Fruit fly (Drosophila melanogaster): ENCODE measurements around the gene CG6763.

Gene CG6763

DNA sequence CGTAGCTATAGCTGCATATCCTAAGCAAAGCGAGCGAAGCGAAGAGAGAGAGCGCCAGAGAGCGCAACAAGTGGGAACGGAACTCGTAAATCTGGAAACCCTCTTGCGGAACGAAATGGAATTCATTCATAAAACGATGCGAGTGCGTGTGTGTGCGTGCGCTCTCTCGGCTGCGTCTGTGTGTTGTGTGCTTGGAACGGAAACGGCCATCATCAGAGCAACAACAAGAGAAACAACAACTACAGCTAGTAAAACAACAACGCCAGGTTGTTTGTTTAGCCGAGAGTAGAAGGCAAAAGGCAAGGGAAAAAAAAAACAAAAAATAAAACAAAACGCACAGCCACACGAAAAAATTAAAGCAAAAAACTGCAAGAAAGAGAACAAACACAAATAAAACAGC is 30.5 kb downstream of the CG6763 start (continued):
- TF ChIP-seq Hr78 (GFP tag; optimal IDR thresholded peaks at IDR 0.05): no peak
- no peak for TF ChIP-seq hth (optimal IDR thresholded peaks at IDR 0.05)
- TF ChIP-seq CG5245 (GFP tag; optimal IDR thresholded peaks at IDR 0.05): no peak
- TF ChIP-seq Xbp1 (GFP tag; optimal IDR thresholded peaks at IDR 0.05): no peak
- TF ChIP-seq CG6175 (GFP tag; IDR thresholded peaks at IDR 0.05): no peak
- peak; percentile 22 for TF ChIP-seq B-H2 (GFP tag; optimal IDR thresholded peaks at IDR 0.05)
- TF ChIP-seq CG3838 (GFP tag; optimal IDR thresholded peaks at IDR 0.05): no peak
- peak; percentile 57 for TF ChIP-seq ftz-f1 (GFP tag; optimal IDR thresholded peaks at IDR 0.05)
- no peak for TF ChIP-seq jumu (GFP tag; optimal IDR thresholded peaks at IDR 0.05)
- no peak for TF ChIP-seq CG9876 (GFP tag; optimal IDR thresholded peaks at IDR 0.05)
- no peak for TF ChIP-seq CG9215 (GFP tag; IDR thresholded peaks at IDR 0.05)
- peak; percentile 47 for TF ChIP-seq CG33557 (GFP tag; optimal IDR thresholded peaks at IDR 0.05)
- no peak for TF ChIP-seq CG1602 (GFP tag; optimal IDR thresholded peaks at IDR 0.05)
- no peak for TF ChIP-seq chn (GFP tag; optimal IDR thresholded peaks at IDR 0.05)
- peak; percentile 73 for TF ChIP-seq Drgx (GFP tag; IDR thresholded peaks at IDR 0.05)
- no peak for TF ChIP-seq nerfin-2 (GFP tag; IDR thresholded peaks at IDR 0.05; ENCODE audit: partially characterized antibody)
- 0 out of 2 replicates have a peak, but pooled peaks have one; percentile 16 for TF ChIP-seq E2f2 (GFP tag; IDR thresholded peaks at IDR 0.05)
- TF ChIP-seq NC2α (GFP tag; optimal IDR thresholded peaks at IDR 0.05): peak; percentile 71
- TF ChIP-seq ham (GFP tag; IDR thresholded peaks at IDR 0.05): no peak
- TF ChIP-seq da (GFP tag; optimal IDR thresholded peaks at IDR 0.05): peak; percentile 4
- TF ChIP-seq zen (tag; optimal IDR thresholded peaks at IDR 0.05): no peak
- no peak for TF ChIP-seq H15 (GFP tag; IDR thresholded peaks at IDR 0.05)
- TF ChIP-seq Dek (tag; optimal IDR thresholded peaks at IDR 0.05): no peak
- peak; percentile 9 for TF ChIP-seq Myb (GFP tag; optimal IDR thresholded peaks at IDR 0.05)
- no peak for TF ChIP-seq ara (GFP tag; IDR thresholded peaks at IDR 0.05)
- TF ChIP-seq Vsx1 (GFP tag; optimal IDR thresholded peaks at IDR 0.05): peak; percentile 33
- TF ChIP-seq CG6689 (GFP tag; IDR thresholded peaks at IDR 0.05): no peak
- no peak for TF ChIP-seq hb (GFP tag; IDR thresholded peaks at IDR 0.05; ENCODE audit: partially characterized antibody)
- TF ChIP-seq HLH54F (GFP tag; optimal IDR thresholded peaks at IDR 0.05): no peak
- TF ChIP-seq Antp (GFP tag; optimal IDR thresholded peaks at IDR 0.05): no peak
- no peak for TF ChIP-seq sna (GFP tag; IDR thresholded peaks at IDR 0.05; ENCODE audit: partially characterized antibody)
- TF ChIP-seq jigr1 (GFP tag; IDR thresholded peaks at IDR 0.05): no peak
- no peak for TF ChIP-seq CG30020 (tag; optimal IDR thresholded peaks at IDR 0.05)
- no peak for TF ChIP-seq CG1832 (GFP tag; optimal IDR thresholded peaks at IDR 0.05)
- no peak for TF ChIP-seq pnt (GFP tag; optimal IDR thresholded peaks at IDR 0.05)
- TF ChIP-seq sisA (GFP tag; IDR thresholded peaks at IDR 0.05): no peak
- 0 out of 2 replicates have a peak, but pooled peaks have one; percentile 17 for TF ChIP-seq CG3847 (GFP tag; IDR thresholded peaks at IDR 0.05)
- peak; percentile 23 for TF ChIP-seq eyg (GFP tag; optimal IDR thresholded peaks at IDR 0.05)
- TF ChIP-seq scrt (GFP tag; optimal IDR thresholded peaks at IDR 0.05): peak; percentile 61
- peak; percentile 82 for TF ChIP-seq ci (GFP tag; IDR thresholded peaks at IDR 0.05)
- TF ChIP-seq pzg (GFP tag; optimal IDR thresholded peaks at IDR 0.05): no peak
- TF ChIP-seq seq (GFP tag; IDR thresholded peaks at IDR 0.05): peak; percentile 61; the same call in 1 of the 2 replicates
- peak; percentile 31 for TF ChIP-seq CHES-1-like (GFP tag; optimal IDR thresholded peaks at IDR 0.05)
- TF ChIP-seq CG12659 (GFP tag; optimal IDR thresholded peaks at IDR 0.05): no peak
- TF ChIP-seq CG17385 (GFP tag; optimal IDR thresholded peaks at IDR 0.05): peak; percentile 42
- TF ChIP-seq danr (GFP tag; IDR thresholded peaks at IDR 0.05): no peak; the same call in 1 of the 2 replicates
- TF ChIP-seq Atf-2 (GFP tag; optimal IDR thresholded peaks at IDR 0.05): no peak
- TF ChIP-seq CG6683 (GFP tag; optimal IDR thresholded peaks at IDR 0.05): no peak
- TF ChIP-seq CG43689 (GFP tag; IDR thresholded peaks at IDR 0.05): no peak
- TF ChIP-seq Dp (GFP tag; optimal IDR thresholded peaks at IDR 0.05): no peak
- TF ChIP-seq grau (tag; optimal IDR thresholded peaks at IDR 0.05): peak; percentile 19
- TF ChIP-seq CG1024 (GFP tag; IDR thresholded peaks at IDR 0.05): no peak

All from whole organism, embryonic.